Fruit fly (Drosophila melanogaster) whole organism, embryonic: ENCODE results near the gene Rbp.

Experiments
- Asciz ChIP-seq: fragments of 200-800 bp; sonication (Bioruptor generic); optimal IDR thresholded peaks from 2 replicates; lab custom pipeline; 2017; ENCODE audit warnings: missing biosample characterization, mild to moderate bottlenecking, missing genetic modification characterization, missing genetic modification reagents
- CG10209 ChIP-seq: fragments of 200-800 bp; sonication (Bioruptor generic); optimal IDR thresholded peaks from 3 replicates; lab custom pipeline; 2017; ENCODE audit warnings: missing biosample characterization, mild to moderate bottlenecking, missing genetic modification characterization, missing genetic modification reagents
- CG11504 ChIP-seq: fragments of 200-800 bp; sonication (Bioruptor generic); optimal IDR thresholded peaks from 3 replicates; lab custom pipeline; 2019; ENCODE audit warnings: missing biosample characterization, mild to moderate bottlenecking, missing genetic modification characterization, moderate library complexity
- CG12155 ChIP-seq: fragments of 200-800 bp; sonication (Bioruptor generic); optimal IDR thresholded peaks from 3 replicates; lab custom pipeline; 2016; ENCODE audit warnings: missing biosample characterization, missing genetic modification characterization
- CG13424 ChIP-seq: fragments of 200-800 bp; sonication (Bioruptor generic); optimal IDR thresholded peaks from 2 replicates; lab custom pipeline; 2019; ENCODE audit warnings: missing biosample characterization, mild to moderate bottlenecking, missing genetic modification characterization, moderate library complexity
- CG13775 ChIP-seq: fragments of 200-800 bp; sonication (Bioruptor generic); optimal IDR thresholded peaks from 3 replicates; lab custom pipeline; 2017; ENCODE audit warnings: missing biosample characterization, mild to moderate bottlenecking, missing genetic modification characterization
- CG1603 ChIP-seq: fragments of 200-800 bp; sonication (Bioruptor generic); optimal IDR thresholded peaks from 2 replicates; lab custom pipeline; 2019; ENCODE audit warnings: missing biosample characterization, mild to moderate bottlenecking, missing genetic modification characterization, moderate library complexity
- CG17361 ChIP-seq: fragments of 200-800 bp; sonication (Bioruptor generic); IDR thresholded peaks from 3 replicates; pipeline ENCODE4 v1.3.6; 2022; ENCODE audit warnings: missing biosample characterization, missing genetic modification characterization
- CG4328 ChIP-seq: fragments of 200-800 bp; sonication (Bioruptor generic); optimal IDR thresholded peaks from 3 replicates; lab custom pipeline; 2017; ENCODE audit warnings: missing biosample characterization, missing genetic modification reagents, missing genetic modification characterization
- CG4820 ChIP-seq: fragments of 200-800 bp; sonication (Bioruptor generic); optimal IDR thresholded peaks from 3 replicates; lab custom pipeline; 2016; ENCODE audit warnings: missing biosample characterization, missing genetic modification characterization
- CG6683 ChIP-seq: fragments of 200-800 bp; sonication (Bioruptor generic); optimal IDR thresholded peaks from 2 replicates; lab custom pipeline; 2017; ENCODE audit warnings: missing biosample characterization, mild to moderate bottlenecking, missing genetic modification characterization, missing genetic modification reagents
- CG8388 ChIP-seq: fragments of 200-800 bp; sonication (Bioruptor generic); optimal IDR thresholded peaks from 2 replicates; lab custom pipeline; 2019; ENCODE audit warnings: missing biosample characterization, mild to moderate bottlenecking, missing genetic modification characterization, moderate library complexity
- CG8924 ChIP-seq: fragments of 200-800 bp; optimal IDR thresholded peaks from 3 replicates; lab custom pipeline; 2019; ENCODE audit warnings: missing biosample characterization, mild to moderate bottlenecking, missing genetic modification characterization, moderate library complexity
- CG9797 ChIP-seq: fragments of 200-800 bp; sonication (Bioruptor generic); optimal IDR thresholded peaks from 3 replicates; lab custom pipeline; 2018; ENCODE audit warnings: missing biosample characterization, mild to moderate bottlenecking, missing genetic modification characterization
- D19B ChIP-seq: fragments of 200-800 bp; sonication (Bioruptor generic); optimal IDR thresholded peaks from 2 replicates; lab custom pipeline; 2017; ENCODE audit warnings: missing biosample characterization, mild to moderate bottlenecking, missing genetic modification characterization
- Deaf1 ChIP-seq: fragments of 200-800 bp; optimal IDR thresholded peaks from 3 replicates; lab custom pipeline; 2019; ENCODE audit warnings: missing biosample characterization, mild to moderate bottlenecking, missing genetic modification characterization, moderate library complexity
- E2f1 ChIP-seq: fragments of 200-800 bp; sonication (Bioruptor generic); IDR thresholded peaks from 2 replicates; pipeline ENCODE4 v1.3.6; 2022; ENCODE audit warnings: missing biosample characterization, missing genetic modification characterization
- Fer1 ChIP-seq: fragments of 200-800 bp; sonication (Bioruptor generic); optimal IDR thresholded peaks from 2 replicates; lab custom pipeline; 2017; ENCODE audit warnings: missing biosample characterization, mild to moderate bottlenecking, missing genetic modification characterization
- HLH3B ChIP-seq: fragments of 200-800 bp; sonication (Bioruptor generic); IDR thresholded peaks from 2 replicates; pipeline ENCODE4 v1.3.6; 2022; ENCODE audit warnings: missing biosample characterization, missing genetic modification characterization
- Med ChIP-seq: fragments of 200-800 bp; sonication (Bioruptor generic); peaks from one replicate; lab custom pipeline; 2016; ENCODE audit warnings: missing biosample characterization, missing genetic modification characterization, mild to moderate bottlenecking, inconsistent platforms, moderate library complexity
- Oli ChIP-seq: fragments of 200-800 bp; sonication (Bioruptor generic); optimal IDR thresholded peaks from 2 replicates; lab custom pipeline; 2018; ENCODE audit warnings: missing biosample characterization, mild to moderate bottlenecking, missing genetic modification characterization, moderate library complexity
- Optix ChIP-seq: fragments of 200-800 bp; sonication (Bioruptor generic); IDR thresholded peaks from 3 replicates; pipeline ENCODE4 v1.3.6; 2022; ENCODE audit warnings: missing biosample characterization, missing genetic modification characterization
- PHDP ChIP-seq: fragments of 200-800 bp; sonication (Bioruptor generic); optimal IDR thresholded peaks from 3 replicates; lab custom pipeline; 2018; ENCODE audit warnings: missing biosample characterization, mild to moderate bottlenecking, missing genetic modification characterization, moderate library complexity
- Pdp1 ChIP-seq, 2 experiments: fragments of 200-800 bp; sonication (Bioruptor generic); optimal IDR thresholded peaks; 3 replicates each; lab custom pipeline; 2016; ENCODE audit warnings: missing biosample characterization in 2 of 2, missing genetic modification characterization in 2 of 2, mild to moderate bottlenecking in 1 of 2, moderate library complexity in 1 of 2
- Rx ChIP-seq: fragments of 200-800 bp; sonication (Bioruptor generic); IDR thresholded peaks from 2 replicates; pipeline ENCODE4 v1.3.6; 2022; ENCODE audit warnings: missing biosample characterization, missing genetic modification characterization
- Sox102F ChIP-seq: fragments of 200-800 bp; sonication (Bioruptor generic); optimal IDR thresholded peaks from 2 replicates; lab custom pipeline; 2018; ENCODE audit warnings: missing biosample characterization, mild to moderate bottlenecking, missing genetic modification characterization, moderate library complexity
- Xbp1 ChIP-seq: fragments of 200-800 bp; sonication (Bioruptor generic); optimal IDR thresholded peaks from 3 replicates; lab custom pipeline; 2016; ENCODE audit warnings: missing biosample characterization, mild to moderate bottlenecking, missing genetic modification characterization
- amos ChIP-seq: fragments of 200-800 bp; sonication (Bioruptor generic); IDR thresholded peaks from 2 replicates; pipeline ENCODE4 v1.3.6; 2022; ENCODE audit warnings: missing biosample characterization, missing genetic modification characterization; ENCODE audit not compliant: partially characterized antibody
- ase ChIP-seq: fragments of 200-800 bp; sonication (Bioruptor generic); IDR thresholded peaks from 3 replicates; pipeline ENCODE4 v1.3.6; 2022; ENCODE audit warnings: missing biosample characterization, missing genetic modification characterization
- ato ChIP-seq: fragments of 200-800 bp; sonication (Bioruptor generic); IDR thresholded peaks from 2 replicates; pipeline ENCODE4 v1.3.6; 2022; ENCODE audit warnings: missing biosample characterization, missing genetic modification characterization; ENCODE audit not compliant: partially characterized antibody
- az2 ChIP-seq: fragments of 200-800 bp; sonication (Bioruptor generic); optimal IDR thresholded peaks from 3 replicates; lab custom pipeline; 2016; ENCODE audit warnings: missing biosample characterization, missing genetic modification characterization
- bsh ChIP-seq, 2 experiments: fragments of 200-800 bp; sonication (Bioruptor generic); optimal IDR thresholded peaks; 2 replicates each; lab custom pipeline; 2017 to 2018; ENCODE audit warnings: mild to moderate bottlenecking in 2 of 2, missing biosample characterization in 2 of 2, missing genetic modification characterization in 2 of 2, moderate library complexity in 1 of 2
- crc ChIP-seq: fragments of 200-800 bp; sonication (Bioruptor generic); optimal IDR thresholded peaks from 2 replicates; lab custom pipeline; 2016; ENCODE audit warnings: missing biosample characterization, missing genetic modification characterization
- ems ChIP-seq: fragments of 200-800 bp; sonication (Bioruptor generic); optimal IDR thresholded peaks from 3 replicates; lab custom pipeline; 2016; ENCODE audit warnings: missing biosample characterization, missing genetic modification characterization
- ewg ChIP-seq: fragments of 200-800 bp; sonication (Bioruptor generic); optimal IDR thresholded peaks from 3 replicates; lab custom pipeline; 2017; ENCODE audit warnings: mild to moderate bottlenecking, missing biosample characterization, missing genetic modification reagents, missing genetic modification characterization
- fd3F ChIP-seq: fragments of 200-800 bp; sonication (Bioruptor generic); optimal IDR thresholded peaks from 2 replicates; lab custom pipeline; 2018; ENCODE audit warnings: missing biosample characterization, mild to moderate bottlenecking, missing genetic modification characterization, moderate library complexity
- fd96Cb ChIP-seq: fragments of 200-800 bp; sonication (Bioruptor generic); optimal IDR thresholded peaks from 2 replicates; lab custom pipeline; 2018; ENCODE audit warnings: missing biosample characterization, mild to moderate bottlenecking, missing genetic modification characterization, moderate library complexity
- jumu ChIP-seq: fragments of 200-800 bp; sonication (Bioruptor generic); optimal IDR thresholded peaks from 3 replicates; lab custom pipeline; 2016; ENCODE audit warnings: missing biosample characterization, missing genetic modification characterization
- mam ChIP-seq: fragments of 200-800 bp; sonication (Bioruptor generic); optimal IDR thresholded peaks from 3 replicates; lab custom pipeline; 2016; ENCODE audit warnings: missing biosample characterization, missing genetic modification characterization
- otp ChIP-seq: fragments of 200-800 bp; sonication (Bioruptor generic); IDR thresholded peaks from 3 replicates; pipeline ENCODE4, ENCODE4 v1.3.6; 2022; ENCODE audit warnings: missing biosample characterization, missing genetic modification characterization
- prd ChIP-seq, 3 experiments: fragments of >200 bp in 2 of 3; fragments of 200-800 bp in 1 of 3; sonication (Bioruptor generic) in 1 of 3; optimal IDR thresholded peaks in 2 of 3; IDR thresholded peaks in 1 of 3; 2 replicates in 2 of 3; 3 replicates in 1 of 3; pipeline versions ENCODE4 v1.3.6 to Lab custom; 2017 to 2022; ENCODE audit warnings: missing biosample characterization in 1 of 3, missing genetic modification characterization in 1 of 3
- row ChIP-seq: fragments of 200-800 bp; sonication (Bioruptor generic); IDR thresholded peaks from 3 replicates; pipeline ENCODE4 v1.3.6; 2022; ENCODE audit warnings: missing biosample characterization, missing genetic modification characterization
- sens ChIP-seq: fragments of 200-800 bp; sonication (Bioruptor generic); peaks from one replicate; lab custom pipeline; 2016; ENCODE audit warnings: missing biosample characterization, missing genetic modification characterization
- slp2 ChIP-seq: fragments of 200-800 bp; sonication (Bioruptor generic); optimal IDR thresholded peaks from 2 replicates; lab custom pipeline; 2016; ENCODE audit warnings: missing biosample characterization, missing genetic modification characterization
- stc ChIP-seq: fragments of 200-800 bp; sonication (Bioruptor generic); IDR thresholded peaks from 2 replicates; pipeline ENCODE4 v1.3.6; 2022; ENCODE audit warnings: missing biosample characterization, missing genetic modification characterization
- vvl ChIP-seq: fragments of 200-800 bp; sonication (Bioruptor generic); IDR thresholded peaks from 2 replicates; pipeline ENCODE4 v1.3.6; 2022; ENCODE audit warnings: missing biosample characterization, missing genetic modification characterization
- wor ChIP-seq: fragments of 200-800 bp; sonication (Bioruptor generic); IDR thresholded peaks from 2 replicates; pipeline ENCODE4 v1.3.6; 2022; ENCODE audit warnings: missing biosample characterization, missing genetic modification characterization

The Rbp gene

dm6 chr3R:15425638-15426487, 51.4 kb downstream of the Rbp start (continued):
- TF ChIP-seq CG6683 (GFP tag; lab: Kevin White, UChicago), result no peak
- peak; percentile 9 for TF ChIP-seq PHDP (tag; lab: Kevin White, UChicago)
- no peak for TF ChIP-seq D19B (GFP tag; lab: Kevin White, UChicago)
- no peak for TF ChIP-seq fd3F (GFP tag; lab: Kevin White, UChicago)
- TF ChIP-seq fd96Cb (tag; lab: Kevin White, UChicago), result peak; percentile 44
- no peak for TF ChIP-seq E2f1 (GFP tag; lab: Robert Waterston, UW)
- TF ChIP-seq row, result 0 out of 3 replicates have a peak, but pooled peaks have one; percentile 17
- TF ChIP-seq Fer1 (GFP tag; lab: Kevin White, UChicago), result no peak
- 0 out of 3 replicates have a peak, but pooled peaks have one; percentile 16 for TF ChIP-seq CG17361 (GFP tag; lab: Robert Waterston, UW)
- TF ChIP-seq CG1603 (tag; lab: Kevin White, UChicago), result peak; percentile 22
- TF ChIP-seq CG12155 (GFP tag; lab: Kevin White, UChicago), result no peak
- TF ChIP-seq ato (GFP tag; lab: Robert Waterston, UW), result no peak
- TF ChIP-seq HLH3B (GFP tag; lab: Robert Waterston, UW), result 0 out of 2 replicates have a peak, but pooled peaks have one; percentile 12
- no peak for TF ChIP-seq Optix (GFP tag; lab: Robert Waterston, UW)
- TF ChIP-seq otp, result 0 out of 3 replicates have a peak, but pooled peaks have one; percentile 15
- TF ChIP-seq Pdp1 (GFP tag; optimal IDR thresholded peaks at IDR 0.05; lab: Kevin White, UChicago), result no peak
- no peak for TF ChIP-seq CG9797 (GFP tag; lab: Kevin White, UChicago)
- TF ChIP-seq CG13424 (tag; lab: Kevin White, UChicago), result peak; percentile 6
- peak; percentile 20 for TF ChIP-seq slp2
- no peak for TF ChIP-seq CG4328
- peak; percentile 91 for TF ChIP-seq Deaf1 (tag; lab: Kevin White, UChicago)
- TF ChIP-seq jumu (GFP tag; lab: Kevin White, UChicago), result no peak
- TF ChIP-seq vvl (GFP tag; lab: Robert Waterston, UW), result peak; percentile 25; the same call in 1 of the 2 replicates
- 0 out of 2 replicates have a peak, but pooled peaks have one; percentile 24 for TF ChIP-seq wor
- TF ChIP-seq sens (GFP tag; lab: Kevin White, UChicago), result peak; percentile 87
- TF ChIP-seq mam (GFP tag; lab: Kevin White, UChicago), result no peak
- TF ChIP-seq ewg, result peak; percentile 18
- TF ChIP-seq Med (GFP tag; lab: Kevin White, UChicago), result no peak
- TF ChIP-seq prd (optimal IDR thresholded peaks at IDR 0.05; lab: Kevin White, UChicago), result no peak
- TF ChIP-seq prd (GFP tag; IDR thresholded peaks at IDR 0.05; lab: Robert Waterston, UW), result peak; percentile 39; the same call in 1 of the 3 replicates
- no peak for TF ChIP-seq ems (GFP tag; lab: Kevin White, UChicago)
- TF ChIP-seq CG8388 (GFP tag; lab: Kevin White, UChicago), result peak; percentile 28
- TF ChIP-seq stc (GFP tag; lab: Robert Waterston, UW), result peak; percentile 59
- TF ChIP-seq CG8924 (tag; lab: Kevin White, UChicago), result peak; percentile 9
- peak; percentile 43 for TF ChIP-seq Oli (tag; lab: Kevin White, UChicago)
- TF ChIP-seq amos (GFP tag; lab: Robert Waterston, UW), result no peak
- TF ChIP-seq Sox102F (GFP tag; lab: Kevin White, UChicago), result peak; percentile 60
- no peak for TF ChIP-seq crc
- TF ChIP-seq bsh (GFP tag; optimal IDR thresholded peaks at IDR 0.05; lab: Kevin White, UChicago), result peak in 1 of 2 experiments; percentile 33
- peak; percentile 4 for TF ChIP-seq CG4820
- peak; percentile 29 for TF ChIP-seq Asciz (GFP tag; lab: Kevin White, UChicago)
- TF ChIP-seq CG13775, result no peak
- TF ChIP-seq Xbp1 (GFP tag; lab: Kevin White, UChicago), result peak; percentile 24
- TF ChIP-seq az2 (GFP tag; lab: Kevin White, UChicago), result peak; percentile 7
- peak; percentile 64 for TF ChIP-seq CG11504 (tag; lab: Kevin White, UChicago)
- 0 out of 3 replicates have a peak, but pooled peaks have one; percentile 47 for TF ChIP-seq ase
- TF ChIP-seq CG10209 (GFP tag; lab: Kevin White, UChicago), result peak; percentile 5
- peak; percentile 37; the same call in 1 of the 2 replicates for TF ChIP-seq Rx (GFP tag; lab: Robert Waterston, UW)
